Fruit fly (Drosophila melanogaster): ENCODE measurements around the gene CG17233.

- TF ChIP-seq Myc (optimal IDR thresholded peaks at IDR 0.05) (no peak), psq (GFP tag; optimal IDR thresholded peaks at IDR 0.05) (no peak), br (GFP tag; optimal IDR thresholded peaks at IDR 0.05) (no peak), usp (GFP tag; optimal IDR thresholded peaks at IDR 0.05) (no peak), sv (GFP tag; optimal IDR thresholded peaks at IDR 0.05) (no peak), h (GFP tag; optimal IDR thresholded peaks at IDR 0.05) (no peak), Dfd (GFP tag; optimal IDR thresholded peaks at IDR 0.05) (no peak), OdsH (GFP tag; optimal IDR thresholded peaks at IDR 0.05) (no peak), Dif (GFP tag; optimal IDR thresholded peaks at IDR 0.05; ENCODE audit: partially characterized antibody) (no peak), GATAd (GFP tag; optimal IDR thresholded peaks at IDR 0.05) (no peak), brk (GFP tag; optimal IDR thresholded peaks at IDR 0.05) (no peak)
Observed at dm6 chr3L:20193748-20194058, 48.0 kb downstream of the CG17233 start.
